Fruit fly (Drosophila melanogaster) whole organism, adult: ENCODE results near the gene Spn28Da.
A peak's percentile ranks its signal among the peaks of the same experiment; 100 is the strongest.

ENCODE experiments used
- CG11617 ChIP-seq: fragments of 200-800 bp; sonication (Bioruptor generic); optimal IDR thresholded peaks from 2 replicates; lab custom pipeline; 2017; ENCODE audit warnings: mild to moderate bottlenecking, missing biosample characterization, missing genetic modification reagents, missing genetic modification characterization
- CG12768 ChIP-seq: fragments of 200-800 bp; sonication (Bioruptor generic); optimal IDR thresholded peaks from 2 replicates; lab custom pipeline; 2017; ENCODE audit warnings: missing biosample characterization, missing genetic modification characterization, mild to moderate bottlenecking, moderate library complexity, missing genetic modification reagents
- CG14711 ChIP-seq: fragments of 200-800 bp; sonication (Bioruptor generic); optimal IDR thresholded peaks from 2 replicates; lab custom pipeline; 2018; ENCODE audit warnings: missing biosample characterization, mild to moderate bottlenecking, missing genetic modification characterization, moderate library complexity
- CG1620 ChIP-seq: fragments of 200-800 bp; sonication (Bioruptor generic); optimal IDR thresholded peaks from 2 replicates; lab custom pipeline; 2016; ENCODE audit warnings: missing biosample characterization, missing genetic modification characterization
- CG33017 ChIP-seq: fragments of 200-800 bp; sonication (Bioruptor generic); optimal IDR thresholded peaks from 2 replicates; lab custom pipeline; 2018; ENCODE audit warnings: missing biosample characterization, mild to moderate bottlenecking, missing genetic modification characterization, moderate library complexity
- CG5204 ChIP-seq: fragments of 200-800 bp; sonication (Bioruptor generic); optimal IDR thresholded peaks from 2 replicates; lab custom pipeline; 2016; ENCODE audit warnings: missing biosample characterization, missing genetic modification characterization
- CG7045 ChIP-seq: fragments of 200-800 bp; sonication (Bioruptor generic); optimal IDR thresholded peaks from 2 replicates; lab custom pipeline; 2017; ENCODE audit warnings: missing biosample characterization, mild to moderate bottlenecking, missing genetic modification characterization
- CG7101 ChIP-seq: fragments of 200-800 bp; sonication (Bioruptor generic); optimal IDR thresholded peaks from 2 replicates; lab custom pipeline; 2018; ENCODE audit warnings: missing biosample characterization, mild to moderate bottlenecking, missing genetic modification characterization, moderate library complexity
- Clk ChIP-seq: fragments of 200-800 bp; sonication (Bioruptor generic); optimal IDR thresholded peaks from 2 replicates; lab custom pipeline; 2017; ENCODE audit warnings: missing biosample characterization, missing genetic modification characterization
- Crg-1 ChIP-seq: fragments of 200-800 bp; sonication (Bioruptor generic); optimal IDR thresholded peaks from 2 replicates; lab custom pipeline; 2016; ENCODE audit warnings: missing biosample characterization, missing genetic modification characterization
- Hr96 ChIP-seq: fragments of 200-800 bp; sonication (Bioruptor generic); optimal IDR thresholded peaks from 2 replicates; lab custom pipeline; 2016; ENCODE audit warnings: missing biosample characterization, missing genetic modification characterization
- Mnt ChIP-seq: fragments of 200-800 bp; sonication (Bioruptor generic); optimal IDR thresholded peaks from 2 replicates; lab custom pipeline; 2016; ENCODE audit warnings: missing biosample characterization, mild to moderate bottlenecking, missing genetic modification characterization
- bab1 ChIP-seq: fragments of 200-800 bp; sonication (Bioruptor generic); optimal IDR thresholded peaks from 3 replicates; lab custom pipeline; 2019; ENCODE audit warnings: missing biosample characterization, mild to moderate bottlenecking, missing genetic modification characterization, moderate library complexity
- cic ChIP-seq: fragments of 200-800 bp; sonication (Bioruptor generic); optimal IDR thresholded peaks from 2 replicates; lab custom pipeline; 2017; ENCODE audit warnings: missing biosample characterization, mild to moderate bottlenecking, missing genetic modification characterization, moderate library complexity
- cnc ChIP-seq, 2 experiments: fragments of >200 bp; optimal IDR thresholded peaks; 2 replicates each; lab custom pipeline; 2017
- kay ChIP-seq: fragments of 200-800 bp; sonication (Bioruptor generic); peaks from one replicate; lab custom pipeline; 2016; ENCODE audit warnings: missing biosample characterization, missing genetic modification characterization, borderline replicate concordance
- ovo ChIP-seq: fragments of 200-800 bp; sonication (Bioruptor generic); optimal IDR thresholded peaks from 2 replicates; lab custom pipeline; 2016; ENCODE audit warnings: missing biosample characterization, missing genetic modification characterization
- pad ChIP-seq: fragments of 200-800 bp; sonication (Bioruptor generic); optimal IDR thresholded peaks from 3 replicates; lab custom pipeline; 2017; ENCODE audit warnings: missing biosample characterization, missing genetic modification characterization, mild to moderate bottlenecking, moderate library complexity, missing genetic modification reagents
- tj ChIP-seq: fragments of 200-800 bp; sonication (Bioruptor generic); optimal IDR thresholded peaks from 3 replicates; lab custom pipeline; 2017; ENCODE audit warnings: missing biosample characterization, mild to moderate bottlenecking, missing genetic modification characterization, moderate library complexity
- toe ChIP-seq: fragments of 200-800 bp; sonication (Bioruptor generic); optimal IDR thresholded peaks from 2 replicates; lab custom pipeline; 2016; ENCODE audit warnings: missing biosample characterization, missing genetic modification characterization

The Spn28Da gene

DNA sequence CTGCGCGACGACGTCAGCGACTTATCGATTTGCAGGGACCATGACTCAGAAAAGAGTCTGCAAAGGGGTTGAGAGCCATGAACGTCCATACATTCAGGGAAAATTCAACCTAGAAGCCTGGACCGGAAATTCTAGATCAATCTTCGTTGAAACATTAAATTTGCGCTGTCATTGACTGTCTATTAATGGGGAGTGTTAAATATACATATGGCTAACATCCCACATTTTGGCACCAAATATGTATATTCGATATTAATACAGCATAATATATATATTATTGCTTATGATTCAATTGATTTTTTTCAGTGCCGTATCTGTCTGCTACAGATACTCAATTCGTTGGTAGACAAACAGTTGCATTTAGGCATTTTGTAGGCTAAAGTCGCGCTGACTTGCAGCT lies 20.3 kb downstream of the Spn28Da start:
- TF ChIP-seq tj (GFP tag; lab: Kevin White, UChicago): no peak
- TF ChIP-seq CG33017 (tag; lab: Kevin White, UChicago): no peak
- TF ChIP-seq CG1620 (GFP tag; lab: Kevin White, UChicago): no peak
- TF ChIP-seq ovo (GFP tag; lab: Kevin White, UChicago): no peak
- TF ChIP-seq toe: no peak
- TF ChIP-seq CG5204 (GFP tag; lab: Kevin White, UChicago): no peak
- no peak for TF ChIP-seq Clk
- no peak for TF ChIP-seq bab1
- TF ChIP-seq pad (GFP tag; lab: Kevin White, UChicago): no peak
- no peak for TF ChIP-seq CG12768 (GFP tag; lab: Kevin White, UChicago)
- TF ChIP-seq CG7045: no peak
- no peak for TF ChIP-seq kay (GFP tag; lab: Kevin White, UChicago)
- no peak for TF ChIP-seq cnc (optimal IDR thresholded peaks at IDR 0.05; lab: Kevin White, UChicago)
- no peak for TF ChIP-seq cic (GFP tag; lab: Kevin White, UChicago)
- no peak for TF ChIP-seq CG11617
- no peak for TF ChIP-seq Hr96 (GFP tag; lab: Kevin White, UChicago)
- TF ChIP-seq CG7101 (tag; lab: Kevin White, UChicago): no peak
- TF ChIP-seq CG14711 (tag; lab: Kevin White, UChicago): no peak
- TF ChIP-seq Mnt (GFP tag; lab: Kevin White, UChicago): no peak
- TF ChIP-seq Crg-1 (GFP tag; lab: Kevin White, UChicago): no peak

DNA sequence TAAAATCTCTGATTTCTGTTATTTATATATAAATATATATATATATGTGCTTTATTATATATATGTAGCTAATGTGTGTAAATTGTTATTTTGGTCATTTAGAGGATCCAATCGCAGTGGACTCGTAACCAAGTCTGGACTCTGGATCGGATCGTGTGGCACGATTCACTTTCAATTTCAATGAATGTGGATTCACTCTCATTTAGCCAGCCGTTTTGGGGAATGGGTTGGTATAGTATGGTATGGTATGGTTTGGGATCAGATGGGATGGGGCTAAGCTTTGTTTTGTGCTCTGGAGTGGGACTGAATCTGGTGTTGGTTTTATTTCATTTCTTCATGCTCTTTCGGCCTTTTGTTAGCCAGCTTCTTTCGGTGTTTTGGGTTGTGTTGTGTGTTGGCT lies 27.2 kb downstream of the Spn28Da start:
- TF ChIP-seq ovo (GFP tag; lab: Kevin White, UChicago): no peak
- no peak for TF ChIP-seq CG7045
- TF ChIP-seq Crg-1 (GFP tag; lab: Kevin White, UChicago): no peak
- TF ChIP-seq pad (GFP tag; lab: Kevin White, UChicago): no peak
- no peak for TF ChIP-seq CG7101 (tag; lab: Kevin White, UChicago)
- no peak for TF ChIP-seq cnc (optimal IDR thresholded peaks at IDR 0.05; lab: Kevin White, UChicago)
- TF ChIP-seq CG5204 (GFP tag; lab: Kevin White, UChicago): no peak
- TF ChIP-seq kay (GFP tag; lab: Kevin White, UChicago): no peak
- no peak for TF ChIP-seq CG33017 (tag; lab: Kevin White, UChicago)
- TF ChIP-seq CG14711 (tag; lab: Kevin White, UChicago): no peak
- TF ChIP-seq cic (GFP tag; lab: Kevin White, UChicago): no peak
- no peak for TF ChIP-seq Mnt (GFP tag; lab: Kevin White, UChicago)
- TF ChIP-seq CG1620 (GFP tag; lab: Kevin White, UChicago): no peak
- no peak for TF ChIP-seq tj (GFP tag; lab: Kevin White, UChicago)
- TF ChIP-seq Clk: no peak
- TF ChIP-seq toe: no peak
- TF ChIP-seq Hr96 (GFP tag; lab: Kevin White, UChicago): no peak
- no peak for TF ChIP-seq CG12768 (GFP tag; lab: Kevin White, UChicago)

dm6 chr2L:7860739-7861138 lies 28.2 kb downstream of the Spn28Da start, which contains the start of gene TwdlE:
Gene TwdlE (minus strand): TSS chr2L:7860839.
- TF ChIP-seq kay (GFP tag; lab: Kevin White, UChicago) (no peak), CG5204 (GFP tag; lab: Kevin White, UChicago) (no peak), CG7045 (no peak), Clk (no peak), CG14711 (tag; lab: Kevin White, UChicago) (no peak), Hr96 (GFP tag; lab: Kevin White, UChicago) (no peak), cic (GFP tag; lab: Kevin White, UChicago) (no peak), cnc (optimal IDR thresholded peaks at IDR 0.05; lab: Kevin White, UChicago) (no peak), CG1620 (GFP tag; lab: Kevin White, UChicago) (no peak), toe (no peak)

DNA sequence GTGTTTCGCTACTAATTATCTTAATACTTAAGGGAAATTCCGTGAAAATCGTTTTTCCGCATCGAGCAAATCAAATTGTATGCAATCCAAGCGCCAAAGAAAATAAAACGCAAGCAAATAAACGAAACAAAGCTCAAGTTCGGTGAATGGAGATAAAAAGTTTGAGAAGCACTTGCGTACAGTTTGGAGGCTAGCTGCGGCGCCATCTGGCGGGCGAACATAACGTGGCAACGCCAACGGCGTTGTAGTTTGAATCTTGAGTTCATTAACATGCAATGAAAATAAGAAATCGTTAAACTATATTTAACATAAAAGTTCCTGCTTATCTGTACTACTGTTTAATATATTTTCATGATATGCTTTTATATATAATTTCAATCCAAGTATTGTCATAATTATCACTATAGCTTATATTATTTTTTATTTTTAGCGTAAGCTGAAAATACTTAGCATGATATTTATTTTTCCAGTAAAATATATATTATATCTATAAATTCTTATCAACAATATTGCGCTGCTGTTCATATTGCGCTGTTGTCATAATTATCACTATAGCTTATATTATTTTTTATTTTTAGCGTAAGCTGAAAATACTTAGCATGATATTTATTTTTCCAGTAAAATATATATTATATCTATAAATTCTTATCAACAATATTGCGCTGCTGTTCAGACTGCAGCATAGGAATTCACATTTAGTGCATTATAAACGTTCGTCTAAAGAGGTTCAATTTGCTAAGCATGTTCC lies 32.4 kb downstream of the Spn28Da start, which contains the start of gene lectin-28C:
Gene lectin-28C (plus strand): TSS at position 698 of the 748 bp plus-strand sequence.
- TF ChIP-seq toe: peak; percentile 14
- TF ChIP-seq tj (GFP tag; lab: Kevin White, UChicago): peak; percentile 15

DNA sequence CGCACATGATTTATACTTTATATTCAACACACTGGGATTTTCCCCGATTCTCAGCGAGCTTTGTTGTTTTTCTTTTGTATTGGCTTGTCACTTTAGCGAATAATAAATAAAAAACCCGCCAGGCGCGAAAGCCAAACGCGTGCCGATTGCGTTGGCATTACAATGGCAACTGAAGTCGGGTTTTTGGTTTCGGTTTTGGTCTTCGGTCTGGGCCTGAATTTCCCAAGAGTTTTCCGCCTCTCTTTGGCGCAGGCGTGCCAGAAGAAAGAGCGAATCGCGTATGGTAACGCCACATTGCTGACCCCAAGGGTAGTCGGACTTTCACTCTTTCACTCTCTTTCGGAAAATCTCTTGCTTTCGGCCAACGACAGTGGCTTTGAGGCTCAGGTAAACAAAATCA lies 33.8 kb downstream of the Spn28Da start, which contains the start of gene CG14535:
Gene CG14535 (minus strand): TSS at position 368 of the 400 bp plus-strand sequence.
- TF ChIP-seq CG11617 (no peak), CG14711 (tag; lab: Kevin White, UChicago) (no peak), CG33017 (tag; lab: Kevin White, UChicago) (no peak), tj (GFP tag; lab: Kevin White, UChicago) (no peak), CG12768 (GFP tag; lab: Kevin White, UChicago) (no peak), CG7045 (no peak), bab1 (no peak), toe (no peak), kay (GFP tag; lab: Kevin White, UChicago) (no peak), Mnt (GFP tag; lab: Kevin White, UChicago) (no peak), Crg-1 (GFP tag; lab: Kevin White, UChicago) (no peak), CG7101 (tag; lab: Kevin White, UChicago) (no peak), cic (GFP tag; lab: Kevin White, UChicago) (no peak), pad (GFP tag; lab: Kevin White, UChicago) (no peak), cnc (optimal IDR thresholded peaks at IDR 0.05; lab: Kevin White, UChicago) (no peak), CG1620 (GFP tag; lab: Kevin White, UChicago) (no peak), CG5204 (GFP tag; lab: Kevin White, UChicago) (no peak), Clk (no peak), ovo (GFP tag; lab: Kevin White, UChicago) (no peak), Hr96 (GFP tag; lab: Kevin White, UChicago) (no peak)
